Worm (Caenorhabditis elegans) whole organism, L1 larva: ENCODE data around the gene F13E9.12.

Experiments used
- C16A3.4 ChIP-seq: fragments of 150-350 bp; optimal IDR thresholded peaks from 2 replicates; lab custom pipeline; 2014; ENCODE audit warnings: missing biosample characterization, missing genetic modification characterization
- aha-1 ChIP-seq: fragments of 150-350 bp; optimal IDR thresholded peaks from 2 replicates; lab custom pipeline; 2014; ENCODE audit warnings: missing biosample characterization, missing genetic modification characterization
- alr-1 ChIP-seq: fragments of 200-800 bp; sonication (Bioruptor generic); optimal IDR thresholded peaks from 2 replicates; lab custom pipeline; 2018; ENCODE audit warnings: borderline replicate concordance, mild to moderate bottlenecking, missing genetic modification characterization, missing compliant biosample characterization
- ceh-82 ChIP-seq, 3 experiments: fragments of 150-350 bp in 1 of 3; sonication (generic microtip) in 2 of 3; optimal IDR thresholded peaks; 2 replicates each; lab custom pipeline; 2014 to 2017; ENCODE audit warnings: missing biosample characterization in 3 of 3, missing genetic modification characterization in 3 of 3
- ces-1 ChIP-seq: fragments of 150-350 bp; optimal IDR thresholded peaks from 2 replicates; lab custom pipeline; 2014; ENCODE audit warnings: missing biosample characterization, missing genetic modification reagents, missing genetic modification characterization
- efl-1 ChIP-seq, 4 experiments: fragments of 150-350 bp; optimal IDR thresholded peaks in 3 of 4; peaks in 1 of 4; 1 replicate in 1 of 4; 2 replicates in 3 of 4; lab custom pipeline; 2014; ENCODE audit warnings: missing biosample characterization in 2 of 4, missing genetic modification characterization in 2 of 4, missing genetic modification reagents in 2 of 4
- egl-13 ChIP-seq: sonication (generic microtip); optimal IDR thresholded peaks from 2 replicates; lab custom pipeline; 2016; ENCODE audit warnings: missing genotype, missing genetic modification reagents, missing genetic modification characterization, missing compliant biosample characterization
- egl-27 ChIP-seq, 2 experiments: fragments of 150-350 bp in 1 of 2; sonication (generic microtip); optimal IDR thresholded peaks; 3 replicates each; lab custom pipeline; 2017 to 2018; ENCODE audit warnings: missing biosample characterization in 2 of 2, missing genetic modification characterization in 2 of 2, missing genetic modification reagents in 2 of 2
- elt-3 ChIP-seq, 6 experiments: fragments of 150-350 bp in 1 of 6; sonication (generic microtip); optimal IDR thresholded peaks; 2 replicates each; lab custom pipeline; 2017 to 2018; ENCODE audit warnings: missing biosample characterization in 6 of 6, missing genetic modification characterization in 6 of 6, inconsistent platforms in 1 of 6
- irx-1 ChIP-seq: sonication (generic microtip); optimal IDR thresholded peaks from 2 replicates; lab custom pipeline; 2016; ENCODE audit warnings: missing genetic modification characterization, missing compliant biosample characterization
- isw-1 ChIP-seq: fragments of 200-800 bp; sonication (Bioruptor generic); IDR thresholded peaks from 2 replicates; pipeline ENCODE4 v1.3.6; 2022; ENCODE audit warnings: missing genetic modification characterization, missing compliant biosample characterization
- jun-1 ChIP-seq: fragments of 150-350 bp; optimal IDR thresholded peaks from 2 replicates; lab custom pipeline; 2014; ENCODE audit warnings: missing biosample characterization, missing genetic modification reagents, missing genetic modification characterization
- lin-13 ChIP-seq: fragments of 150-350 bp; optimal IDR thresholded peaks from 2 replicates; lab custom pipeline; 2014; ENCODE audit warnings: missing biosample characterization, missing genetic modification reagents, missing genetic modification characterization
- nhr-11 ChIP-seq: fragments of 150-350 bp; optimal IDR thresholded peaks from 2 replicates; lab custom pipeline; 2014; ENCODE audit warnings: missing biosample characterization, missing genetic modification characterization
- nhr-28 ChIP-seq: fragments of 150-350 bp; optimal IDR thresholded peaks from 2 replicates; lab custom pipeline; 2014; ENCODE audit warnings: missing biosample characterization, missing genetic modification characterization
- nhr-47 ChIP-seq: sonication (generic microtip); optimal IDR thresholded peaks from 2 replicates; lab custom pipeline; 2016; ENCODE audit warnings: mild to moderate bottlenecking, missing genetic modification characterization, moderate library complexity, missing compliant biosample characterization
- pag-3 ChIP-seq: sonication (generic microtip); optimal IDR thresholded peaks from 2 replicates; lab custom pipeline; 2017; ENCODE audit warnings: missing genetic modification characterization, mild to moderate bottlenecking, missing compliant biosample characterization, antibody characterized with exemption, borderline replicate concordance; ENCODE audit not compliant: insufficient read depth
- pqm-1 ChIP-seq: sonication (generic microtip); optimal IDR thresholded peaks from 3 replicates; lab custom pipeline; 2017; ENCODE audit warnings: missing biosample characterization, missing genetic modification characterization
- skn-1 ChIP-seq: fragments of 150-350 bp; optimal IDR thresholded peaks from 2 replicates; lab custom pipeline; 2014; ENCODE audit warnings: missing biosample characterization, missing genetic modification characterization
- sup-37 ChIP-seq: fragments of 200-800 bp; sonication (Bioruptor generic); optimal IDR thresholded peaks from 2 replicates; lab custom pipeline; 2018; ENCODE audit warnings: mild to moderate bottlenecking, missing genetic modification characterization, missing compliant biosample characterization
- swsn-7 ChIP-seq: sonication (generic microtip); optimal IDR thresholded peaks from 2 replicates; lab custom pipeline; 2016; ENCODE audit warnings: missing genetic modification characterization, missing compliant biosample characterization
- tbx-2 ChIP-seq: sonication (generic microtip); optimal IDR thresholded peaks from 2 replicates; lab custom pipeline; 2016; ENCODE audit warnings: missing genetic modification characterization, missing compliant biosample characterization
- tlp-1 ChIP-seq: fragments of 150-350 bp; optimal IDR thresholded peaks from 2 replicates; lab custom pipeline; 2014; ENCODE audit warnings: missing biosample characterization, missing genetic modification characterization
- vab-15 ChIP-seq: sonication (generic microtip); optimal IDR thresholded peaks from 2 replicates; lab custom pipeline; 2017; ENCODE audit warnings: missing genotype, mild to moderate bottlenecking, missing genetic modification characterization, missing compliant biosample characterization
- ztf-11 ChIP-seq, 2 experiments: sonication (generic microtip); optimal IDR thresholded peaks; 2 replicates each; lab custom pipeline; 2016 to 2017; ENCODE audit warnings: missing genetic modification characterization in 2 of 2, missing biosample characterization in 1 of 2, missing compliant biosample characterization in 1 of 2

Gene F13E9.12

DNA sequence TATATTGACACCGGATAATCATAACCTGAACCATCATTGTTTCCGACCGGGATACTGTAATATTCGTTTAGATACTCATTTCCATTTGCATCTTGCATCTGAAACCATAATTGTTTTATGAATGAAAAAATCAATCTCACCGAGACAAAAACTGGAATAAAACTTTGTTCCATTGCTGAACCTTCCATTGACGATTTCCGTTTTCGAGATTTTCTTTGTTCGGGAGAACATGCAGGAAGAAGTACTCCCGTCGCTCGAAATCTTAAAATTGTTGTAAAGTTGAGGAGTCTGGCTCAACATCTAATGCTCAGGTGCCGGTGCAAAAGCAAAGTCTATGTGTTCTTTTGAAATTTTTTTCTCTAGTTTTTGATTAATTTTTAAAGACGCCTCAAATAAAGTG is 48.4 kb downstream of the F13E9.12 start:
- TF ChIP-seq egl-27 (tag; optimal IDR thresholded peaks at IDR 0.05; lab: Kevin White, UChicago), result no peak
- no peak for TF ChIP-seq C16A3.4 (tag; lab: Kevin White, UChicago)
- TF ChIP-seq irx-1, result no peak
- no peak for TF ChIP-seq alr-1 (tag; lab: Kevin White, UChicago)
- no peak for TF ChIP-seq ztf-11 (tag; optimal IDR thresholded peaks at IDR 0.05; lab: Kevin White, UChicago)
- TF ChIP-seq jun-1, result no peak
- no peak for TF ChIP-seq ces-1 (GFP tag; lab: Kevin White, UChicago)
- no peak for TF ChIP-seq efl-1 (optimal IDR thresholded peaks at IDR 0.05; lab: Kevin White, UChicago)
- no peak for TF ChIP-seq efl-1 (GFP tag; optimal IDR thresholded peaks at IDR 0.05 in 1 of 2; lab: Kevin White, UChicago)

DNA sequence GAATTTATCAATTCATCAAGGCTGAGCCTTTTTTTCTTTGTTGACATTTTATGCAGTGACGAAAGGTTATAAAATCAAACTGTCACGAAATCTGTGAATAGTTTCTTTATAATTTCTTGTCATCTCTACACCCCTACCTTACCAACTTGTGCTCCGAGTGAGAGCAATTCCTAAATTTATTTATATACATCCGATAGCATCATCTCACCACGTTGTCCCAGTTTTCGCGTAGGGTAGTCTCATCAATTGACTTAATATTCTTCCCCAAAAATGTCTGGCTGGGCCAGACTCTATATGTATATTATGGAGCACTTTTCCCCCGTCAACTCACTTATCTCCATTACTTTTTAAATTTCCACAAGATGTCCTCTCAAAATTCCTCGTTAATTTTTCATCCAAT is 49.0 kb downstream of the F13E9.12 start:
- TF ChIP-seq pag-3 (tag; lab: Kevin White, UChicago) (no peak), pqm-1 (tag; lab: Kevin White, UChicago) (no peak), nhr-11 (tag; lab: Kevin White, UChicago) (no peak), nhr-28 (no peak), tlp-1 (no peak), egl-13 (tag; lab: Kevin White, UChicago) (no peak), lin-13 (no peak), sup-37 (GFP tag; lab: Kevin White, UChicago) (no peak), tbx-2 (tag; lab: Kevin White, UChicago) (no peak), nhr-47 (no peak), swsn-7 (no peak), ceh-82 (tag; optimal IDR thresholded peaks at IDR 0.05; lab: Kevin White, UChicago) (no peak), isw-1 (no peak), vab-15 (tag; lab: Kevin White, UChicago) (no peak), aha-1 (no peak), elt-3 (tag; optimal IDR thresholded peaks at IDR 0.05; lab: Kevin White, UChicago) (no peak), skn-1 (no peak)
